Worm (Caenorhabditis elegans): ENCODE results near the gene gcy-8.

Gene gcy-8

DNA sequence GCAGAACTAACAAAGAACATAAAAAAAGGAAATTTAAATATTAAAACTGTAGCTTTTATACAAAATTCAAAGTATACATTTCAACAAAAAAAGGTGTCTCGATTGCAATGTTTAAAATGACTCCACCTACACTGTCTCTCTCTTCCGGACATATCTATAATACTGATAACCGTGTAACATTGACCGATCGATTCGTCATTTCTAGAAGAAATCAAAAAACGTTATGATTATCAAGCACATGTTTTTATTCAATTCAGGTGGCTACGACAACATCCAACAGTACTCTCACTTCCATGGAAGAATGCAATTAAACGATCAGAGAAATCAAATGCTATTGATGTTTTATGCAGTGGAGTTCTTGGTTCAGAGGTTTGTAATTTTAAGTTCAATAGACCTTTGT lies 29.5 kb upstream of the gcy-8 start (continued):
- TF ChIP-seq daf-16 (GFP tag; optimal IDR thresholded peaks at IDR 0.05) (no peak), daf-16 (tag; optimal IDR thresholded peaks at IDR 0.05) (peak; percentile 73), spr-1 (tag; optimal IDR thresholded peaks at IDR 0.05) (no peak), ceh-62 (tag; optimal IDR thresholded peaks at IDR 0.05) (no peak)

DNA sequence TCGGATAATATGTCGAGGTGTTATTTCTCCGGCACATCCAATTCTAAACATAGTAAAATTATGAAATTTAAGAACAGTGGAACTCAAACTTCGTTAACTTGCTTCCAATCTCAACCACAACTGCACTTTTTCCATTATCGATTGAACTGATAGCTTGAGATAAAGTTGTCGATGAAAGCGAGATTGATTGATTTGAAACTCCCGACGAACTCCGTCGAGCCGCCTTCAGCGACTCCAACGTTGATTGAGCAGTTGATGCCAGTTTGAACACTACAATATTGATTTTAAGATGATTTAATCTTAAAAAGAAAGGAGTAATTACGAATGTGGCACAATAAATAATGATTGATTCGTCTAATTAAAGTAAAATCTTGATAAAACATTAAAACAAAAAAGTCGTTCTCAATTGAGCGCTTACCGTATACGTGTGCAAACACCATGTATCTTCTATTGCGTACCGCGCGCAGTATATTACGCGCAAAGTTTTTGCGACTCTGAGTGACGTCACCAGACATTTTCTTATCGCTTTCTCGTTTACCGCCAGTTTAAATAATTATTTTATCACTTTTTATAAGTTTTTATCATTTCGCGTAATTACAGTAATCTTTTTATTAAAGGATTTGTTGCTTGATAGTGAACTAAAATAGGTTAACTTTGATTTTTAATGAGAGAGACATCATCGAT lies 25.6 kb upstream of the gcy-8 start, which contains the start of gene arp-11:
arp-11 (minus strand) TSS at position 51 of the 684 bp plus-strand sequence.
- TF ChIP-seq lin-38 (GFP tag; IDR thresholded peaks at IDR 0.05) = peak; percentile 60
- 0 out of 2 replicates have a peak, but pooled peaks have one; percentile 33 for TF ChIP-seq lin-1 (GFP tag; IDR thresholded peaks at IDR 0.05)
- TF ChIP-seq mxl-3 (GFP tag; optimal IDR thresholded peaks at IDR 0.05) = no peak
- TF ChIP-seq fos-1 (tag; optimal IDR thresholded peaks at IDR 0.05) = no peak
- TF ChIP-seq madf-9 (GFP tag; conservative IDR thresholded peaks at IDR 0.05) = no peak
- TF ChIP-seq spr-3 (GFP tag; optimal IDR thresholded peaks at IDR 0.05) = no peak
- TF ChIP-seq nhr-111 (GFP tag; optimal IDR thresholded peaks at IDR 0.05) = no peak
- no peak for TF ChIP-seq saeg-2 (GFP tag; IDR thresholded peaks at IDR 0.05)
- TF ChIP-seq mdl-1 (tag; optimal IDR thresholded peaks at IDR 0.05) = peak in 1 of 2 experiments; percentile 6
- TF ChIP-seq snpc-4 (tag; optimal IDR thresholded peaks at IDR 0.05) = no peak
- TF ChIP-seq zip-11 (GFP tag; IDR thresholded peaks at IDR 0.05) = no peak
- TF ChIP-seq skn-1 (tag; optimal IDR thresholded peaks at IDR 0.05) = no peak
- TF ChIP-seq dpl-1 (GFP tag; optimal IDR thresholded peaks at IDR 0.05) = peak; percentile 77
- TF ChIP-seq Y48G9A.11 (GFP tag; IDR thresholded peaks at IDR 0.05) = no peak
- TF ChIP-seq daf-19 (GFP tag; conservative IDR thresholded peaks at IDR 0.05) = no peak
- no peak for TF ChIP-seq ceh-82 (tag; optimal IDR thresholded peaks at IDR 0.05)
- TF ChIP-seq zip-2 (tag; optimal IDR thresholded peaks at IDR 0.05) = no peak
- TF ChIP-seq nhr-48 (tag; optimal IDR thresholded peaks at IDR 0.05) = peak; percentile 25
- TF ChIP-seq arid-1 (GFP tag; conservative IDR thresholded peaks at IDR 0.05) = peak; percentile 69; the same call in 1 of the 2 replicates
- TF ChIP-seq pqm-1 (tag; optimal IDR thresholded peaks at IDR 0.05) = no peak
- no peak for TF ChIP-seq ZK337.2 (GFP tag; IDR thresholded peaks at IDR 0.05)
- no peak for TF ChIP-seq F37D6.2 (tag; optimal IDR thresholded peaks at IDR 0.05)
- TF ChIP-seq dve-1 (tag; optimal IDR thresholded peaks at IDR 0.05; ENCODE audit: insufficient read depth) = peak; percentile 96
- no peak for TF ChIP-seq F26F4.8 (GFP tag; conservative IDR thresholded peaks at IDR 0.05)
- 0 out of 2 replicates have a peak, but pooled peaks have one; percentile 25 for TF ChIP-seq tra-1 (GFP tag; IDR thresholded peaks at IDR 0.05)
- TF ChIP-seq nhr-11 (tag; optimal IDR thresholded peaks at IDR 0.05) = peak; percentile 19
- TF ChIP-seq T20F7.1 (GFP tag; optimal IDR thresholded peaks at IDR 0.05) = peak; percentile 67
- TF ChIP-seq ceh-20 (GFP tag; IDR thresholded peaks at IDR 0.05) = 0 out of 2 replicates have a peak, but pooled peaks have one; percentile 29
- TF ChIP-seq Y5F2A.4 (GFP tag; optimal IDR thresholded peaks at IDR 0.05) = no peak
- TF ChIP-seq attf-4 (tag; optimal IDR thresholded peaks at IDR 0.05) = no peak
- TF ChIP-seq nhr-77 (tag; optimal IDR thresholded peaks at IDR 0.05) = peak; percentile 67
- TF ChIP-seq ceh-28 (tag; optimal IDR thresholded peaks at IDR 0.05) = no peak
- peak in 1 of 2 experiments; percentile 27 for TF ChIP-seq hif-1 (tag; optimal IDR thresholded peaks at IDR 0.05)
- TF ChIP-seq zfp-3 (GFP tag; conservative IDR thresholded peaks at IDR 0.05) = 0 out of 2 replicates have a peak, but pooled peaks have one; percentile 43
- peak; percentile 83 for TF ChIP-seq mep-1 (tag; optimal IDR thresholded peaks at IDR 0.05)
- peak; percentile 73 for TF ChIP-seq dmd-6 (GFP tag; IDR thresholded peaks at IDR 0.05)
- TF ChIP-seq lin-29 (GFP tag; IDR thresholded peaks at IDR 0.05) = no peak
- TF ChIP-seq Y105C5A.15 (GFP tag; IDR thresholded peaks at IDR 0.05) = no peak
- no peak for TF ChIP-seq lir-3 (tag; optimal IDR thresholded peaks at IDR 0.05)
- no peak for TF ChIP-seq nhr-76 (tag; optimal IDR thresholded peaks at IDR 0.05)
- peak; percentile 21 for TF ChIP-seq lin-13 (GFP tag; optimal IDR thresholded peaks at IDR 0.05)
- no peak for TF ChIP-seq nhr-102 (tag; optimal IDR thresholded peaks at IDR 0.05)
- peak; percentile 62 for TF ChIP-seq rbr-2 (tag; optimal IDR thresholded peaks at IDR 0.05)
- TF ChIP-seq fkh-10 (GFP tag; optimal IDR thresholded peaks at IDR 0.05) = peak; percentile 8
- no peak for TF ChIP-seq R02D3.7 (tag; optimal IDR thresholded peaks at IDR 0.05)
